Worm (Caenorhabditis elegans): ENCODE results near the gene nhx-5.

ce11 chrX:10532180-10532833 lies 44.4 kb upstream of the nhx-5 start:
- no peak for TF ChIP-seq elt-3 (tag; optimal IDR thresholded peaks at IDR 0.05)
- no peak for TF ChIP-seq gmeb-1 (tag; optimal IDR thresholded peaks at IDR 0.05)
- TF ChIP-seq fos-1 (tag; optimal IDR thresholded peaks at IDR 0.05) = peak; percentile 74
- no peak for TF ChIP-seq ZK546.5 (tag; optimal IDR thresholded peaks at IDR 0.05)
- TF ChIP-seq Y55F3AM.14 (GFP tag; optimal IDR thresholded peaks at IDR 0.05) = no peak
- peak; percentile 55 for TF ChIP-seq skn-1 (tag; optimal IDR thresholded peaks at IDR 0.05)
